Fruit fly (Drosophila melanogaster): ENCODE results near the gene daw.

Gene daw

dm6 chr2L:2804634-2805311 is at the start of gene daw (continued):
- TF ChIP-seq CG1603 (tag; optimal IDR thresholded peaks at IDR 0.05): no peak
- no peak for TF ChIP-seq dati (GFP tag; IDR thresholded peaks at IDR 0.05)
- no peak for TF ChIP-seq unpg (GFP tag; optimal IDR thresholded peaks at IDR 0.05)
- TF ChIP-seq zen2 (GFP tag; IDR thresholded peaks at IDR 0.05; ENCODE audit: partially characterized antibody): no peak
- TF ChIP-seq repo (GFP tag; optimal IDR thresholded peaks at IDR 0.05): no peak
- peak; percentile 39; the same call in 1 of the 2 replicates for TF ChIP-seq aop (GFP tag; IDR thresholded peaks at IDR 0.05)
- TF ChIP-seq nom (GFP tag; optimal IDR thresholded peaks at IDR 0.05): peak; percentile 97
- TF ChIP-seq CG32767 (GFP tag; IDR thresholded peaks at IDR 0.05): no peak
- TF ChIP-seq corto (GFP tag; optimal IDR thresholded peaks at IDR 0.05): no peak
- TF ChIP-seq abd-A (tag; optimal IDR thresholded peaks at IDR 0.05): no peak
- no peak for TF ChIP-seq Gsc (GFP tag; IDR thresholded peaks at IDR 0.05)
- TF ChIP-seq CG4820 (GFP tag; optimal IDR thresholded peaks at IDR 0.05): no peak
- no peak for TF ChIP-seq CG3995 (GFP tag; optimal IDR thresholded peaks at IDR 0.05)
- TF ChIP-seq ftz-f1 (GFP tag; optimal IDR thresholded peaks at IDR 0.05): peak; percentile 11
- TF ChIP-seq ci (GFP tag; IDR thresholded peaks at IDR 0.05): 0 out of 3 replicates have a peak, but pooled peaks have one; percentile 42
- no peak for TF ChIP-seq CG6272 (GFP tag; IDR thresholded peaks at IDR 0.05)
- TF ChIP-seq Adf1 (GFP tag; IDR thresholded peaks at IDR 0.05): peak; percentile 49; the same call in 1 of the 2 replicates
- TF ChIP-seq CG33557 (GFP tag; optimal IDR thresholded peaks at IDR 0.05): no peak
- TF ChIP-seq Rfx (GFP tag; IDR thresholded peaks at IDR 0.05): no peak
- TF ChIP-seq CG18599 (GFP tag; optimal IDR thresholded peaks at IDR 0.05): peak; percentile 12
- TF ChIP-seq CG11456 (GFP tag; IDR thresholded peaks at IDR 0.05): peak; percentile 21; the same call in 1 of the 3 replicates
- peak; percentile 74 for TF ChIP-seq Nf-YB (GFP tag; optimal IDR thresholded peaks at IDR 0.05)
- no peak for TF ChIP-seq CG11085 (GFP tag; IDR thresholded peaks at IDR 0.05)
- TF ChIP-seq Doc3 (GFP tag; IDR thresholded peaks at IDR 0.05; ENCODE audit: partially characterized antibody): no peak
- TF ChIP-seq CG6254 (GFP tag; optimal IDR thresholded peaks at IDR 0.05): no peak
- TF ChIP-seq ato (GFP tag; IDR thresholded peaks at IDR 0.05; ENCODE audit: partially characterized antibody): no peak
- TF ChIP-seq NFAT (GFP tag; IDR thresholded peaks at IDR 0.05): peak; percentile 25; the same call in 1 of the 2 replicates
- TF ChIP-seq chn (GFP tag; optimal IDR thresholded peaks at IDR 0.05): peak; percentile 21
- TF ChIP-seq CG2199 (GFP tag; IDR thresholded peaks at IDR 0.05): peak; percentile 96
- TF ChIP-seq CG32772 (GFP tag; IDR thresholded peaks at IDR 0.05): no peak
- TF ChIP-seq CG4328 (GFP tag; optimal IDR thresholded peaks at IDR 0.05): no peak
- TF ChIP-seq Fer2 (tag; optimal IDR thresholded peaks at IDR 0.05): no peak
- TF ChIP-seq Mes4 (GFP tag; optimal IDR thresholded peaks at IDR 0.05): no peak
- no peak for TF ChIP-seq disco-r (GFP tag; optimal IDR thresholded peaks at IDR 0.05)
- TF ChIP-seq HmgZ (tag; optimal IDR thresholded peaks at IDR 0.05): no peak
- no peak for TF ChIP-seq fd3F (GFP tag; optimal IDR thresholded peaks at IDR 0.05)
- TF ChIP-seq CG32532 (GFP tag; IDR thresholded peaks at IDR 0.05): peak; percentile 9; the same call in 1 of the 2 replicates
- TF ChIP-seq sens-2 (GFP tag; IDR thresholded peaks at IDR 0.05): no peak
- TF ChIP-seq CG33213 (GFP tag; optimal IDR thresholded peaks at IDR 0.05): no peak
- TF ChIP-seq gro (GFP tag; optimal IDR thresholded peaks at IDR 0.05): peak; percentile 21
- TF ChIP-seq ab (GFP tag; optimal IDR thresholded peaks at IDR 0.05): no peak
- TF ChIP-seq CG9876 (GFP tag; optimal IDR thresholded peaks at IDR 0.05): no peak
- TF ChIP-seq cwo (GFP tag; optimal IDR thresholded peaks at IDR 0.05): peak; percentile 86
- TF ChIP-seq CG4617 (GFP tag; optimal IDR thresholded peaks at IDR 0.05; ENCODE audit: borderline replicate concordance): no peak
- peak; percentile 90 for TF ChIP-seq crol (GFP tag; IDR thresholded peaks at IDR 0.05)
- peak; percentile 73 for TF ChIP-seq Deaf1 (tag; optimal IDR thresholded peaks at IDR 0.05)

Data from whole organism, embryonic.